Fruit fly (Drosophila melanogaster) whole organism, wandering third instar larva: ENCODE measurements around the gene RabX6.

Source experiments
- Abd-B ChIP-seq: fragments of >200 bp; optimal IDR thresholded peaks from 2 replicates; lab custom pipeline; 2017; ENCODE audit warnings: missing biosample characterization, missing genetic modification characterization
- CG32264 ChIP-seq: fragments of 200-800 bp; sonication (Bioruptor generic); optimal IDR thresholded peaks from 2 replicates; lab custom pipeline; 2016; ENCODE audit warnings: missing biosample characterization, missing genetic modification characterization
- CG9705 ChIP-seq: fragments of 200-800 bp; sonication (Bioruptor generic); optimal IDR thresholded peaks from 2 replicates; lab custom pipeline; 2018; ENCODE audit warnings: missing biosample characterization, mild to moderate bottlenecking, missing genetic modification characterization
- CrebA ChIP-seq: fragments of 200-800 bp; sonication (Bioruptor generic); optimal IDR thresholded peaks from 2 replicates; lab custom pipeline; 2016; ENCODE audit warnings: missing biosample characterization, mild to moderate bottlenecking, missing genetic modification characterization, borderline replicate concordance
- Dfd ChIP-seq: fragments of >200 bp; optimal IDR thresholded peaks from 2 replicates; lab custom pipeline; 2017; ENCODE audit warnings: missing biosample characterization, missing genetic modification characterization
- Dif ChIP-seq: fragments of 200-275, 200-300 bp; sonication (Bioruptor generic); optimal IDR thresholded peaks from 2 replicates; lab custom pipeline; 2018; ENCODE audit warnings: missing biosample characterization, missing genetic modification characterization; ENCODE audit not compliant: partially characterized antibody
- GATAd ChIP-seq: sonication (Bioruptor generic); optimal IDR thresholded peaks from 2 replicates; lab custom pipeline; 2016; ENCODE audit warnings: missing biosample characterization, missing genetic modification characterization
- HLH106 ChIP-seq: fragments of 200-800 bp; optimal IDR thresholded peaks from 3 replicates; lab custom pipeline; 2019; ENCODE audit warnings: missing biosample characterization, mild to moderate bottlenecking, missing genetic modification characterization, moderate library complexity
- Hnf4 ChIP-seq: fragments of 200-800 bp; sonication (Bioruptor generic); optimal IDR thresholded peaks from 2 replicates; lab custom pipeline; 2016; ENCODE audit warnings: missing biosample characterization, mild to moderate bottlenecking, missing genetic modification characterization
- Hr78 ChIP-seq: fragments of >200 bp; optimal IDR thresholded peaks from 2 replicates; lab custom pipeline; 2017; ENCODE audit warnings: missing biosample characterization, missing genetic modification characterization
- Hr83 ChIP-seq: fragments of 200-300 bp; sonication (Bioruptor generic); optimal IDR thresholded peaks from 2 replicates; lab custom pipeline; 2016; ENCODE audit warnings: missing biosample characterization, mild to moderate bottlenecking, missing genetic modification characterization, moderate library complexity; ENCODE audit not compliant: poor library complexity, severe bottlenecking
- Jra ChIP-seq: sonication (Bioruptor generic); optimal IDR thresholded peaks from 2 replicates; lab custom pipeline; 2016; ENCODE audit warnings: missing biosample characterization, missing genetic modification characterization
- Mio ChIP-seq: sonication (Bioruptor generic); optimal IDR thresholded peaks from 2 replicates; lab custom pipeline; 2016; ENCODE audit warnings: missing biosample characterization, missing genetic modification characterization
- Myc ChIP-seq: fragments of >200 bp; optimal IDR thresholded peaks from 2 replicates; lab custom pipeline; 2017
- N ChIP-seq: fragments of >200 bp; optimal IDR thresholded peaks from 2 replicates; lab custom pipeline; 2018; ENCODE audit warnings: missing biosample characterization, missing external identifiers, missing genetic modification characterization
- OdsH ChIP-seq: fragments of 200-800 bp; sonication (Bioruptor generic); optimal IDR thresholded peaks from 2 replicates; lab custom pipeline; 2016; ENCODE audit warnings: missing biosample characterization, mild to moderate bottlenecking, missing genetic modification characterization
- Rel ChIP-seq, 2 experiments: fragments of 200-800 bp; sonication (Bioruptor generic) in 1 of 2; optimal IDR thresholded peaks; 2 replicates in 1 of 2; 3 replicates in 1 of 2; lab custom pipeline; 2016 to 2019; ENCODE audit warnings: mild to moderate bottlenecking in 2 of 2, missing biosample characterization in 2 of 2, missing genetic modification characterization in 2 of 2, moderate library complexity in 1 of 2
- Sp1 ChIP-seq: fragments of 200-800 bp; sonication (Bioruptor generic); optimal IDR thresholded peaks from 3 replicates; lab custom pipeline; 2019; ENCODE audit warnings: missing biosample characterization, mild to moderate bottlenecking, missing genetic modification characterization, moderate library complexity
- Vsx2 ChIP-seq: fragments of 200-300, 225-300 bp; sonication (Bioruptor generic); optimal IDR thresholded peaks from 2 replicates; lab custom pipeline; 2018; ENCODE audit warnings: missing biosample characterization, missing genetic modification characterization; ENCODE audit not compliant: partially characterized antibody
- br ChIP-seq: fragments of 200-800 bp; sonication (Bioruptor generic); optimal IDR thresholded peaks from 2 replicates; lab custom pipeline; 2016; ENCODE audit warnings: missing biosample characterization, missing genetic modification characterization
- brk ChIP-seq: fragments of 200-800 bp; sonication (Bioruptor generic); optimal IDR thresholded peaks from 2 replicates; lab custom pipeline; 2016; ENCODE audit warnings: missing biosample characterization, mild to moderate bottlenecking, missing genetic modification characterization
- dl ChIP-seq, 2 experiments: fragments of 175-275, 200-275 bp in 1 of 2; fragments of 200-275 bp in 1 of 2; sonication (Bioruptor generic); optimal IDR thresholded peaks; lab custom pipeline; 2018; ENCODE audit warnings: mild to moderate bottlenecking in 2 of 2, missing biosample characterization in 2 of 2, missing genetic modification characterization in 2 of 2, moderate library complexity in 2 of 2; ENCODE audit not compliant: partially characterized antibody in 2 of 2, insufficient read depth in 1 of 2
- dmrt93B ChIP-seq: fragments of 200-800 bp; sonication (Bioruptor generic); optimal IDR thresholded peaks from 2 replicates; lab custom pipeline; 2018; ENCODE audit warnings: missing biosample characterization, mild to moderate bottlenecking, missing genetic modification characterization
- dsf ChIP-seq: sonication (Bioruptor generic); optimal IDR thresholded peaks from 2 replicates; lab custom pipeline; 2016; ENCODE audit warnings: missing biosample characterization, missing genetic modification characterization, borderline replicate concordance
- ey ChIP-seq: fragments of 200-800 bp; sonication (Bioruptor generic); optimal IDR thresholded peaks from 2 replicates; lab custom pipeline; 2016; ENCODE audit warnings: missing biosample characterization, missing genetic modification characterization
- foxo ChIP-seq, 2 experiments: fragments of 200-800 bp; sonication (Bioruptor generic); optimal IDR thresholded peaks; 2 replicates in 1 of 2; 3 replicates in 1 of 2; lab custom pipeline; 2016 to 2017; ENCODE audit warnings: missing biosample characterization in 2 of 2, missing genetic modification characterization in 2 of 2
- fru ChIP-seq: fragments of 200-800 bp; sonication (Bioruptor generic); optimal IDR thresholded peaks from 3 replicates; lab custom pipeline; 2016; ENCODE audit warnings: missing biosample characterization, mild to moderate bottlenecking, missing genetic modification characterization
- h ChIP-seq: fragments of 200-800 bp; sonication (Bioruptor generic); optimal IDR thresholded peaks from 3 replicates; lab custom pipeline; 2016; ENCODE audit warnings: missing biosample characterization, mild to moderate bottlenecking, missing genetic modification characterization
- jim ChIP-seq: fragments of 175-275, 200-325 bp; sonication (Bioruptor generic); optimal IDR thresholded peaks from 2 replicates; lab custom pipeline; 2016; ENCODE audit warnings: missing biosample characterization, mild to moderate bottlenecking, missing genetic modification characterization
- lola ChIP-seq: fragments of >200 bp; optimal IDR thresholded peaks from 2 replicates; lab custom pipeline; 2017; ENCODE audit warnings: missing biosample characterization, missing genetic modification characterization
- pan ChIP-seq: fragments of >200 bp; optimal IDR thresholded peaks from 2 replicates; lab custom pipeline; 2017
- psq ChIP-seq: fragments of 200-800 bp; sonication (Bioruptor generic); optimal IDR thresholded peaks from 3 replicates; lab custom pipeline; 2017; ENCODE audit warnings: missing biosample characterization, mild to moderate bottlenecking, missing genetic modification characterization, moderate library complexity
- rgr ChIP-seq: fragments of 200-800 bp; sonication (Bioruptor generic); optimal IDR thresholded peaks from 3 replicates; lab custom pipeline; 2016; ENCODE audit warnings: missing biosample characterization, mild to moderate bottlenecking, missing genetic modification characterization
- sage ChIP-seq: fragments of 200-800 bp; sonication (Bioruptor generic); optimal IDR thresholded peaks from 2 replicates; lab custom pipeline; 2016; ENCODE audit warnings: missing biosample characterization, mild to moderate bottlenecking, missing genetic modification characterization
- sv ChIP-seq: fragments of 200-800 bp; sonication (Bioruptor generic); optimal IDR thresholded peaks from 3 replicates; lab custom pipeline; 2016; ENCODE audit warnings: missing biosample characterization, missing genetic modification characterization
- tai ChIP-seq: sonication (Bioruptor generic); optimal IDR thresholded peaks from 2 replicates; lab custom pipeline; 2016; ENCODE audit warnings: missing biosample characterization, missing genetic modification characterization
- usp ChIP-seq: fragments of >200 bp; optimal IDR thresholded peaks from 2 replicates; lab custom pipeline; 2017; ENCODE audit warnings: missing biosample characterization, missing genetic modification characterization
- woc ChIP-seq: sonication (Bioruptor generic); optimal IDR thresholded peaks from 2 replicates; lab custom pipeline; 2016; ENCODE audit warnings: missing biosample characterization, mild to moderate bottlenecking, missing genetic modification characterization

The RabX6 gene

dm6 chr3L:663880-664279 is 26.4 kb upstream of the RabX6 start:
- peak; percentile 76 for TF ChIP-seq dmrt93B (GFP tag; lab: Kevin White, UChicago)
- no peak for TF ChIP-seq GATAd (GFP tag; lab: Kevin White, UChicago)
- no peak for TF ChIP-seq lola
- TF ChIP-seq Vsx2 (GFP tag; lab: Kevin White, UChicago): no peak
- peak; percentile 89 for TF ChIP-seq HLH106 (tag; lab: Kevin White, UChicago)
- no peak for TF ChIP-seq pan (lab: Kevin White, UChicago)
- no peak for TF ChIP-seq tai
- peak; percentile 84 for TF ChIP-seq woc
- no peak for TF ChIP-seq Myc
- peak; percentile 71 for TF ChIP-seq brk (GFP tag; lab: Kevin White, UChicago)
- TF ChIP-seq CG32264: peak; percentile 76
- no peak for TF ChIP-seq Dif (GFP tag; lab: Kevin White, UChicago)
- no peak for TF ChIP-seq N (GFP tag; lab: Kevin White, UChicago)
- peak; percentile 85 for TF ChIP-seq rgr
- TF ChIP-seq Mio (GFP tag; lab: Kevin White, UChicago): peak; percentile 9
- peak; percentile 73 for TF ChIP-seq CG9705 (GFP tag; lab: Kevin White, UChicago)
- TF ChIP-seq jim (GFP tag; lab: Kevin White, UChicago): no peak
- TF ChIP-seq Hr83 (GFP tag; lab: Kevin White, UChicago): peak; percentile 31
- TF ChIP-seq Rel (GFP tag; optimal IDR thresholded peaks at IDR 0.05; lab: Kevin White, UChicago): no peak
- peak; percentile 51 for TF ChIP-seq Rel (tag; optimal IDR thresholded peaks at IDR 0.05; lab: Kevin White, UChicago)
- peak; percentile 74 for TF ChIP-seq psq (GFP tag; lab: Kevin White, UChicago)
- TF ChIP-seq h (GFP tag; lab: Kevin White, UChicago): peak; percentile 88
- TF ChIP-seq OdsH (GFP tag; lab: Kevin White, UChicago): peak; percentile 85
- no peak for TF ChIP-seq Dfd (GFP tag; lab: Kevin White, UChicago)
- TF ChIP-seq Hr78 (GFP tag; lab: Kevin White, UChicago): no peak
- TF ChIP-seq dl (GFP tag; optimal IDR thresholded peaks at IDR 0.05; lab: Kevin White, UChicago; ENCODE audit: insufficient read depth in 1 of 2, partially characterized antibody in 2 of 2): no peak
- TF ChIP-seq sv: no peak
- TF ChIP-seq foxo (GFP tag; optimal IDR thresholded peaks at IDR 0.05; lab: Kevin White, UChicago): peak; percentile 8 to 88
- peak; percentile 50 for TF ChIP-seq Jra (GFP tag; lab: Kevin White, UChicago)
- TF ChIP-seq Sp1: peak; percentile 84
- TF ChIP-seq fru (GFP tag; lab: Kevin White, UChicago): peak; percentile 85
- TF ChIP-seq ey (GFP tag; lab: Kevin White, UChicago): peak; percentile 88
- peak; percentile 89 for TF ChIP-seq br (GFP tag; lab: Kevin White, UChicago)
- TF ChIP-seq sage (GFP tag; lab: Kevin White, UChicago): peak; percentile 79
- peak; percentile 90 for TF ChIP-seq Hnf4 (GFP tag; lab: Kevin White, UChicago)
- TF ChIP-seq Abd-B (GFP tag; lab: Kevin White, UChicago): no peak
- TF ChIP-seq usp (GFP tag; lab: Kevin White, UChicago): no peak
- no peak for TF ChIP-seq dsf (GFP tag; lab: Kevin White, UChicago)
- TF ChIP-seq CrebA: peak; percentile 49

dm6 chr3L:666544-666943 is 23.8 kb upstream of the RabX6 start:
- TF ChIP-seq ey (GFP tag; lab: Kevin White, UChicago) (no peak), HLH106 (tag; lab: Kevin White, UChicago) (peak; percentile 35), brk (GFP tag; lab: Kevin White, UChicago) (no peak), CG9705 (GFP tag; lab: Kevin White, UChicago) (no peak), N (GFP tag; lab: Kevin White, UChicago) (no peak), h (GFP tag; lab: Kevin White, UChicago) (peak; percentile 3), Vsx2 (GFP tag; lab: Kevin White, UChicago) (no peak), pan (lab: Kevin White, UChicago) (no peak), Dfd (GFP tag; lab: Kevin White, UChicago) (no peak), Hr83 (GFP tag; lab: Kevin White, UChicago) (no peak), fru (GFP tag; lab: Kevin White, UChicago) (peak; percentile 44), br (GFP tag; lab: Kevin White, UChicago) (peak; percentile 12), usp (GFP tag; lab: Kevin White, UChicago) (no peak), rgr (peak; percentile 39), foxo (GFP tag; optimal IDR thresholded peaks at IDR 0.05; lab: Kevin White, UChicago) (peak in 1 of 2 experiments; percentile 28)
